Worm (Caenorhabditis elegans) whole organism, L3 larva: ENCODE results near the gene C37C3.12.

ENCODE experiments used
- ama-1 ChIP-seq: fragments of 150-350 bp; optimal IDR thresholded peaks from 2 replicates; lab custom pipeline; 2018
- ceh-28 ChIP-seq: fragments of 150-350 bp; optimal IDR thresholded peaks from 2 replicates; lab custom pipeline; 2014; ENCODE audit warnings: missing biosample characterization, missing genetic modification reagents, missing genetic modification characterization
- egl-5 ChIP-seq: fragments of 150-350 bp; optimal IDR thresholded peaks from 2 replicates; lab custom pipeline; 2017; ENCODE audit warnings: missing biosample characterization, missing genetic modification reagents, missing genetic modification characterization, inconsistent platforms
- elt-1 ChIP-seq: fragments of 150-350 bp; optimal IDR thresholded peaks from 2 replicates; lab custom pipeline; 2014; ENCODE audit warnings: missing biosample characterization, missing genetic modification characterization
- lin-39 ChIP-seq: fragments of 150-350 bp; optimal IDR thresholded peaks from 2 replicates; lab custom pipeline; 2018; ENCODE audit warnings: missing biosample characterization, missing genetic modification reagents, missing genetic modification characterization
- nhr-11 ChIP-seq: fragments of 150-350 bp; optimal IDR thresholded peaks from 2 replicates; lab custom pipeline; 2014; ENCODE audit warnings: missing biosample characterization, missing genetic modification characterization
- nhr-23 ChIP-seq: fragments of 150-350 bp; optimal IDR thresholded peaks from 2 replicates; lab custom pipeline; 2014; ENCODE audit warnings: missing biosample characterization, missing genetic modification reagents, missing genetic modification characterization
- nhr-237 ChIP-seq: fragments of 150-350 bp; optimal IDR thresholded peaks from 2 replicates; lab custom pipeline; 2014; ENCODE audit warnings: missing biosample characterization, missing genetic modification characterization
- pqm-1 ChIP-seq: fragments of 150-350 bp; optimal IDR thresholded peaks from 2 replicates; lab custom pipeline; 2017; ENCODE audit warnings: missing biosample characterization, missing genetic modification characterization, inconsistent platforms
- skn-1 ChIP-seq: fragments of 150-350 bp; optimal IDR thresholded peaks from 2 replicates; lab custom pipeline; 2014; ENCODE audit warnings: missing biosample characterization, missing genetic modification characterization
- tbx-2 ChIP-seq: sonication (generic microtip); optimal IDR thresholded peaks from 2 replicates; lab custom pipeline; 2016; ENCODE audit warnings: mild to moderate bottlenecking, missing genetic modification characterization, missing compliant biosample characterization
- ztf-4 ChIP-seq: fragments of 150-350 bp; optimal IDR thresholded peaks from 2 replicates; lab custom pipeline; 2014; ENCODE audit warnings: missing biosample characterization, missing genetic modification characterization

ce11 chrV:7863020-7863523, 23.7 kb upstream of the C37C3.12 start, which contains the start of gene C37C3.10:
- TF ChIP-seq nhr-237 (tag; lab: Kevin White, UChicago): no peak
- TF ChIP-seq lin-39 (tag; lab: Kevin White, UChicago): no peak
- no peak for TF ChIP-seq nhr-11 (tag; lab: Kevin White, UChicago)
- TF ChIP-seq nhr-23 (tag; lab: Kevin White, UChicago): no peak
- TF ChIP-seq skn-1 (tag; lab: Kevin White, UChicago): no peak
- peak; percentile 64 for TF ChIP-seq pqm-1 (tag; lab: Kevin White, UChicago)
- TF ChIP-seq tbx-2: no peak
- TF ChIP-seq elt-1 (tag; lab: Kevin White, UChicago): no peak
- TF ChIP-seq ztf-4 (tag; lab: Kevin White, UChicago): no peak
- TF ChIP-seq ama-1 (lab: Kevin White, UChicago): no peak
- no peak for TF ChIP-seq egl-5 (tag; lab: Kevin White, UChicago)
- no peak for TF ChIP-seq ceh-28
